Fruit fly (Drosophila melanogaster): ENCODE data around the gene eEF1alpha2.

dm6 chr3R:31697606-31698005, 40.7 kb upstream of the eEF1alpha2 start:
- TF ChIP-seq insv (optimal IDR thresholded peaks at IDR 0.05) (no peak), psq (optimal IDR thresholded peaks at IDR 0.05) (no peak)
